Worm (Caenorhabditis elegans) whole organism, early embryonic: ENCODE measurements around the gene rpia-1.

ENCODE experiments used
- B0310.2 ChIP-seq: sonication (generic microtip); optimal IDR thresholded peaks from 2 replicates; lab custom pipeline; 2016; ENCODE audit warnings: mild to moderate bottlenecking, missing genetic modification characterization, missing compliant biosample characterization
- F13C5.2 ChIP-seq: sonication (generic microtip); optimal IDR thresholded peaks from 2 replicates; lab custom pipeline; 2017; ENCODE audit warnings: mild to moderate bottlenecking, missing genetic modification characterization, inconsistent platforms, missing compliant biosample characterization
- ama-1 ChIP-seq: fragments of 150-350 bp; optimal IDR thresholded peaks from 2 replicates; lab custom pipeline; 2014
- ceh-13 ChIP-seq: fragments of 200-800 bp; sonication (Bioruptor generic); optimal IDR thresholded peaks from 2 replicates; lab custom pipeline; 2018; ENCODE audit warnings: mild to moderate bottlenecking, missing genetic modification characterization, missing compliant biosample characterization
- ceh-36 ChIP-seq: sonication (generic microtip); optimal IDR thresholded peaks from 2 replicates; lab custom pipeline; 2016; ENCODE audit warnings: missing genetic modification characterization, inconsistent platforms, missing compliant biosample characterization
- ets-7 ChIP-seq: sonication (generic microtip); optimal IDR thresholded peaks from 2 replicates; lab custom pipeline; 2016; ENCODE audit warnings: missing genotype, missing genetic modification characterization, missing compliant biosample characterization
- flt-1 ChIP-seq: fragments of 200-800 bp; sonication (Bioruptor generic); IDR thresholded peaks from 2 replicates; pipeline ENCODE4 v1.3.6; 2022; ENCODE audit warnings: missing genetic modification characterization, missing compliant biosample characterization
- hmbx-1 ChIP-seq: sonication (generic microtip); optimal IDR thresholded peaks from 2 replicates; lab custom pipeline; 2016; ENCODE audit warnings: mild to moderate bottlenecking, missing genetic modification characterization, missing compliant biosample characterization
- hnd-1 ChIP-seq: sonication (generic microtip); optimal IDR thresholded peaks from 2 replicates; lab custom pipeline; 2016; ENCODE audit warnings: missing genetic modification characterization, missing compliant biosample characterization
- scrt-1 ChIP-seq: fragments of 200-800 bp; sonication (Bioruptor generic); IDR thresholded peaks from 2 replicates; pipeline ENCODE4 v1.3.6; 2022; ENCODE audit warnings: missing genetic modification characterization, missing compliant biosample characterization
- sea-1 ChIP-seq: fragments of 200-800 bp; sonication (Bioruptor generic); conservative IDR thresholded peaks from 2 replicates; pipeline ENCODE4 v1.3.6; 2022; ENCODE audit warnings: missing genetic modification characterization, missing compliant biosample characterization
- tbx-11 ChIP-seq: fragments of 200-800 bp; sonication (Bioruptor generic); IDR thresholded peaks from 2 replicates; pipeline ENCODE4 v1.3.6; 2022; ENCODE audit warnings: missing genetic modification characterization, missing compliant biosample characterization
- tbx-37 ChIP-seq: fragments of 200-800 bp; sonication (Bioruptor generic); conservative IDR thresholded peaks from 2 replicates; pipeline ENCODE4 v1.3.6; 2022; ENCODE audit warnings: missing genetic modification reagents, missing genetic modification characterization, missing compliant biosample characterization
- tra-4 ChIP-seq: sonication (generic microtip); optimal IDR thresholded peaks from 2 replicates; lab custom pipeline; 2017; ENCODE audit warnings: missing genetic modification characterization, missing compliant biosample characterization

DNA sequence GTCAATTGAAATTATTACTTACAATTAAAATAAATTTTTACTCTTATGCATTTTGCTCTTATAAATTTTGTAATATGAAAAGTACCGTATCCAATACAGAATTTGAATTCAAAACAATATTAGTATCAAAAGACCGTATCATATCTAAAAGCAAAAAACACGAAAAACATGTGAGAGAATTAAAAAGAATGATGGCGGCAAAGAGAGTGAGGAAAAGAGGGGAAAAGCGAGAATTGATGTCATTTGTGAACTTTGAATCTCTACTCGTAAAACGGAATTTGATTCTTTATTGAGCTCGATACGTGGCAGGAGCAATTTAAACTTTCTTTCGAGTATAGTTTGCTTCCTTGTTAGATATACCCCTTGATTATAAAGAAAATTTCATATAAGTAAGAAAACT, 31.6 kb downstream of the rpia-1 start:
- no peak for TF ChIP-seq tbx-37
- no peak for TF ChIP-seq ama-1
- no peak for TF ChIP-seq ceh-36 (tag; lab: Kevin White, UChicago)
- TF ChIP-seq flt-1 (GFP tag; lab: Robert Waterston, UW): no peak
- TF ChIP-seq sea-1 (GFP tag; lab: Robert Waterston, UW): no peak
- no peak for TF ChIP-seq hmbx-1 (tag; lab: Kevin White, UChicago)
- TF ChIP-seq B0310.2 (tag; lab: Kevin White, UChicago): no peak
- no peak for TF ChIP-seq hnd-1 (tag; lab: Kevin White, UChicago)
- no peak for TF ChIP-seq tra-4 (tag; lab: Kevin White, UChicago)
- no peak for TF ChIP-seq ceh-13 (GFP tag; lab: Kevin White, UChicago)
- TF ChIP-seq F13C5.2 (tag; lab: Kevin White, UChicago): no peak
- no peak for TF ChIP-seq scrt-1 (GFP tag; lab: Robert Waterston, UW)
- no peak for TF ChIP-seq ets-7 (tag; lab: Kevin White, UChicago)
- TF ChIP-seq tbx-11: no peak
